Worm (Caenorhabditis elegans): ENCODE results near the gene C54E4.1.

- no peak for TF ChIP-seq rec-8 (tag; optimal IDR thresholded peaks at IDR 0.05)
- TF ChIP-seq B0019.2 (GFP tag; conservative IDR thresholded peaks at IDR 0.05) = no peak
- no peak for TF ChIP-seq Y67H2A.10 (GFP tag; conservative IDR thresholded peaks at IDR 0.05)
- TF ChIP-seq T07F8.4 (tag; optimal IDR thresholded peaks at IDR 0.05) = no peak
- no peak for TF ChIP-seq bed-1 (GFP tag; IDR thresholded peaks at IDR 0.05)
Observed at ce11 chrIV:2175291-2175690, at the start of gene C54E4.1.
